Fruit fly (Drosophila melanogaster) whole organism, pupa: ENCODE measurements around the gene Rbcn-3B.

Source experiments
- CG13204 ChIP-seq: fragments of 200-800 bp; sonication (Bioruptor generic); optimal IDR thresholded peaks from 2 replicates; lab custom pipeline; 2018; ENCODE audit warnings: missing biosample characterization, mild to moderate bottlenecking, missing genetic modification characterization, moderate library complexity
- CG34367 ChIP-seq: fragments of 200-800 bp; sonication (Bioruptor generic); optimal IDR thresholded peaks from 2 replicates; lab custom pipeline; 2018; ENCODE audit warnings: missing biosample characterization, mild to moderate bottlenecking, missing genetic modification characterization
- CG4496 ChIP-seq: fragments of 200-800 bp; sonication (Bioruptor generic); IDR thresholded peaks from 3 replicates; pipeline ENCODE4 v1.3.6; 2022; ENCODE audit warnings: missing biosample characterization, missing genetic modification characterization
- CG8301 ChIP-seq: fragments of 200-800 bp; sonication (Bioruptor generic); optimal IDR thresholded peaks from 2 replicates; lab custom pipeline; 2018; ENCODE audit warnings: missing biosample characterization, mild to moderate bottlenecking, missing genetic modification characterization
- D1 ChIP-seq: fragments of 200-800 bp; sonication (Bioruptor generic); optimal IDR thresholded peaks from 2 replicates; lab custom pipeline; 2018; ENCODE audit warnings: missing biosample characterization, mild to moderate bottlenecking, missing genetic modification characterization, moderate library complexity
- EcR ChIP-seq: fragments of 200-800 bp; sonication (Bioruptor generic); optimal IDR thresholded peaks from 3 replicates; lab custom pipeline; 2019; ENCODE audit warnings: missing biosample characterization, missing genetic modification characterization, mild to moderate bottlenecking, moderate library complexity, missing genetic modification reagents
- Ets98B ChIP-seq: fragments of 200-800 bp; sonication (Bioruptor generic); IDR thresholded peaks from 2 replicates; pipeline ENCODE4 v1.3.6; 2022; ENCODE audit warnings: missing biosample characterization, missing genetic modification characterization
- Pif1A ChIP-seq: fragments of 200-800 bp; sonication (Bioruptor generic); optimal IDR thresholded peaks from 3 replicates; lab custom pipeline; 2016; ENCODE audit warnings: missing biosample characterization, missing genetic modification characterization
- Snoo ChIP-seq: fragments of 200-800 bp; sonication (Bioruptor generic); optimal IDR thresholded peaks from 3 replicates; lab custom pipeline; 2017; ENCODE audit warnings: missing biosample characterization, mild to moderate bottlenecking, missing genetic modification characterization, inconsistent platforms
- fd96Ca ChIP-seq: fragments of 200-800 bp; sonication (Bioruptor generic); IDR thresholded peaks from 3 replicates; pipeline ENCODE4 v1.3.6; 2022; ENCODE audit warnings: missing biosample characterization, missing genetic modification characterization

- no peak for TF ChIP-seq Ets98B (GFP tag; lab: Robert Waterston, UW)
- TF ChIP-seq CG34367: no peak
- no peak for TF ChIP-seq fd96Ca (GFP tag; lab: Robert Waterston, UW)
- no peak for TF ChIP-seq CG8301 (tag; lab: Kevin White, UChicago)
- TF ChIP-seq D1 (tag; lab: Kevin White, UChicago): no peak
- no peak for TF ChIP-seq Pif1A (GFP tag; lab: Kevin White, UChicago)
- TF ChIP-seq Snoo (tag; lab: Kevin White, UChicago): no peak
- TF ChIP-seq EcR (GFP tag; lab: Kevin White, UChicago): peak; percentile 98
- no peak for TF ChIP-seq CG13204
- peak; percentile 59; the same call in 1 of the 3 replicates for TF ChIP-seq CG4496 (GFP tag; lab: Robert Waterston, UW)
Observed at dm6 chrX:1952898-1953297, 44.2 kb downstream of the Rbcn-3B start.
